Worm (Caenorhabditis elegans) whole organism, L3 larva: ENCODE measurements around the gene hmg-11.

Experiments used
- aly-2 ChIP-seq: fragments of 150-350 bp; optimal IDR thresholded peaks from 2 replicates; lab custom pipeline; 2014; ENCODE audit warnings: missing biosample characterization, missing genetic modification characterization
- ama-1 ChIP-seq: fragments of 150-350 bp; optimal IDR thresholded peaks from 2 replicates; lab custom pipeline; 2018
- egl-27 ChIP-seq: sonication (generic microtip); optimal IDR thresholded peaks from 4 replicates; lab custom pipeline; 2017; ENCODE audit warnings: missing biosample characterization, missing genetic modification reagents, missing genetic modification characterization
- fkh-10 ChIP-seq: sonication (generic microtip); optimal IDR thresholded peaks from 2 replicates; lab custom pipeline; 2017; ENCODE audit warnings: missing biosample characterization, missing genetic modification reagents, missing genetic modification characterization
- mdl-1 ChIP-seq: fragments of 150-350 bp; optimal IDR thresholded peaks from 2 replicates; lab custom pipeline; 2014; ENCODE audit warnings: missing biosample characterization, missing genetic modification characterization
- nfya-1 ChIP-seq: sonication (generic microtip); optimal IDR thresholded peaks from 2 replicates; lab custom pipeline; 2017; ENCODE audit warnings: missing genetic modification characterization, mild to moderate bottlenecking, missing compliant biosample characterization, antibody characterized with exemption, moderate library complexity; ENCODE audit not compliant: insufficient read depth
- nhr-76 ChIP-seq: fragments of 150-350 bp; sonication (generic microtip); optimal IDR thresholded peaks from 5 replicates; lab custom pipeline; 2014; ENCODE audit warnings: missing biosample characterization, missing genetic modification characterization
- pqm-1 ChIP-seq: fragments of 150-350 bp; optimal IDR thresholded peaks from 2 replicates; lab custom pipeline; 2017; ENCODE audit warnings: missing biosample characterization, missing genetic modification characterization, inconsistent platforms
- skn-1 ChIP-seq: fragments of 150-350 bp; optimal IDR thresholded peaks from 2 replicates; lab custom pipeline; 2014; ENCODE audit warnings: missing biosample characterization, missing genetic modification characterization
- snpc-4 ChIP-seq: fragments of 150-350 bp; optimal IDR thresholded peaks from 2 replicates; lab custom pipeline; 2014; ENCODE audit warnings: missing biosample characterization, missing genetic modification characterization
- unc-62 ChIP-seq: fragments of 150-350 bp; sonication (generic microtip); optimal IDR thresholded peaks from 4 replicates; lab custom pipeline; 2014; ENCODE audit warnings: missing biosample characterization, missing genetic modification reagents, missing genetic modification characterization
- ztf-11 ChIP-seq: fragments of 150-350 bp; optimal IDR thresholded peaks from 2 replicates; lab custom pipeline; 2014; ENCODE audit warnings: missing biosample characterization, missing genetic modification characterization

DNA sequence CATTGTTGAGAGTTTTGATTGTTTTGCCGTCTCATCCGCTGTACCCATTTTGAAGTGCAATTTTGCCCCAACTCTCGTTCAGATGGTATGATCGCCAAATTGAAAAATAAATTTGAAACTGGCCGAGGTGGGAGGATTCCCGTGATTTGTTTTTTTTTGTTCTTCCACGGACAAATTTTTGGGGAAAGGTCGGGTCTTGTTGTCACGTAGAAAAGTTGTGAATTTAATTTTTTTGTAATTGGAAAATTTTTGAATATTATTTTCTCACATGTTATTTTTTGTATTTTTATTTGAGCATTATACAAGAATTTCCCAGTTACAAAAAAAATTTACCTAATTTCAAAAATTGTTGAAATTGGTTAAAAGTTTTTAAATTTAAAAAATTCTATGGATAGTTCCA is 1.2 kb upstream of the hmg-11 start, which contains the start of gene T05A7.6:
- TF ChIP-seq nfya-1 (no peak), nhr-76 (tag; lab: Kevin White, UChicago) (no peak), egl-27 (tag; lab: Kevin White, UChicago) (no peak), aly-2 (no peak), snpc-4 (tag; lab: Kevin White, UChicago) (no peak), pqm-1 (tag; lab: Kevin White, UChicago) (no peak), skn-1 (tag; lab: Kevin White, UChicago) (no peak), fkh-10 (GFP tag; lab: Kevin White, UChicago) (no peak), ztf-11 (tag; lab: Kevin White, UChicago) (no peak), ama-1 (no peak), unc-62 (GFP tag; lab: Kevin White, UChicago) (no peak), mdl-1 (tag; lab: Kevin White, UChicago) (no peak)
